Worm (Caenorhabditis elegans) whole organism, L2 larva: ENCODE measurements around the gene C06A6.2.

Experiments used
- ama-1 ChIP-seq: fragments of 150-350 bp; optimal IDR thresholded peaks from 2 replicates; lab custom pipeline; 2018; ENCODE audit warnings: inconsistent platforms
- lin-11 ChIP-seq: fragments of 150-350 bp; sonication (generic microtip); optimal IDR thresholded peaks from 2 replicates; lab custom pipeline; 2014; ENCODE audit warnings: missing biosample characterization, missing genetic modification characterization, inconsistent platforms, mixed read lengths
- lsy-2 ChIP-seq, 2 experiments: fragments of 150-350 bp in 1 of 2; sonication (generic microtip) in 1 of 2; optimal IDR thresholded peaks; 2 replicates each; lab custom pipeline; 2014 to 2017; ENCODE audit warnings: missing biosample characterization in 2 of 2, missing genetic modification characterization in 2 of 2
- nhr-12 ChIP-seq: fragments of 150-350 bp; optimal IDR thresholded peaks from 2 replicates; lab custom pipeline; 2014; ENCODE audit warnings: missing biosample characterization, missing genetic modification characterization
- nhr-129 ChIP-seq: fragments of 150-350 bp; optimal IDR thresholded peaks from 2 replicates; lab custom pipeline; 2014; ENCODE audit warnings: missing biosample characterization, missing genetic modification characterization
- nhr-237 ChIP-seq: fragments of 150-350 bp; optimal IDR thresholded peaks from 2 replicates; lab custom pipeline; 2014; ENCODE audit warnings: missing biosample characterization, missing genetic modification characterization
- sem-4 ChIP-seq: fragments of 150-350 bp; optimal IDR thresholded peaks from 2 replicates; lab custom pipeline; 2014; ENCODE audit warnings: missing biosample characterization, missing genetic modification reagents, missing genetic modification characterization
- skn-1 ChIP-seq: sonication (generic microtip); optimal IDR thresholded peaks from 2 replicates; lab custom pipeline; 2017; ENCODE audit warnings: missing biosample characterization, missing genetic modification characterization
- snpc-4 ChIP-seq: fragments of 150-350 bp; optimal IDR thresholded peaks from 2 replicates; lab custom pipeline; 2014; ENCODE audit warnings: missing biosample characterization, missing genetic modification characterization
- unc-55 ChIP-seq: fragments of 150-350 bp; sonication (generic microtip); optimal IDR thresholded peaks from 3 replicates; lab custom pipeline; 2014; ENCODE audit warnings: missing biosample characterization, missing genetic modification reagents, missing genetic modification characterization
- unc-62 ChIP-seq: fragments of 150-350 bp; optimal IDR thresholded peaks from 2 replicates; lab custom pipeline; 2014; ENCODE audit warnings: missing biosample characterization, missing genetic modification reagents, missing genetic modification characterization
- zag-1 ChIP-seq: fragments of 150-350 bp; optimal IDR thresholded peaks from 2 replicates; lab custom pipeline; 2014; ENCODE audit warnings: missing biosample characterization, missing genetic modification characterization

ce11 chrIV:7844333-7844973 is 2.0 kb upstream of the C06A6.2 start:
- no peak for TF ChIP-seq nhr-129 (tag; lab: Kevin White, UChicago)
- TF ChIP-seq zag-1: no peak
- TF ChIP-seq lin-11 (tag; lab: Kevin White, UChicago): no peak
- TF ChIP-seq unc-62: no peak
- TF ChIP-seq skn-1 (tag; lab: Kevin White, UChicago): no peak
- TF ChIP-seq nhr-12 (tag; lab: Kevin White, UChicago): no peak
- TF ChIP-seq snpc-4 (tag; lab: Kevin White, UChicago): no peak
- no peak for TF ChIP-seq ama-1 (lab: Kevin White, UChicago)
- peak in 1 of 2 experiments; percentile 30 for TF ChIP-seq lsy-2 (tag; optimal IDR thresholded peaks at IDR 0.05; lab: Kevin White, UChicago)
- no peak for TF ChIP-seq nhr-237 (tag; lab: Kevin White, UChicago)
- TF ChIP-seq sem-4: no peak
- TF ChIP-seq unc-55: no peak
